Fruit fly (Drosophila melanogaster): Measurements from ENCODE around the gene Rpn13R.

Gene Rpn13R

dm6 chrX:5082840-5083646 lies 48.7 kb upstream of the Rpn13R start (continued):
- TF ChIP-seq Neu2 (GFP tag; optimal IDR thresholded peaks at IDR 0.05; ENCODE audit: borderline replicate concordance) (peak; percentile 7), Pdp1 (GFP tag; optimal IDR thresholded peaks at IDR 0.05) (peak; percentile 8 to 15), gfzf (GFP tag; optimal IDR thresholded peaks at IDR 0.05) (peak; percentile 12), CG6854 (GFP tag; optimal IDR thresholded peaks at IDR 0.05) (no peak), CG10267 (tag; optimal IDR thresholded peaks at IDR 0.05) (peak; percentile 95), CG11456 (GFP tag; IDR thresholded peaks at IDR 0.05) (peak; percentile 69; the same call in 1 of the 3 replicates), HmgZ (tag; optimal IDR thresholded peaks at IDR 0.05) (peak; percentile 56), dmrt99B (tag; optimal IDR thresholded peaks at IDR 0.05) (no peak), CG9797 (GFP tag; optimal IDR thresholded peaks at IDR 0.05) (peak; percentile 6), chif (GFP tag; optimal IDR thresholded peaks at IDR 0.05) (peak in 1 of 2 experiments; percentile 32), B-H2 (GFP tag; optimal IDR thresholded peaks at IDR 0.05) (peak; percentile 29), ab (GFP tag; optimal IDR thresholded peaks at IDR 0.05) (no peak), CG9437 (GFP tag; optimal IDR thresholded peaks at IDR 0.05) (no peak), her (GFP tag; optimal IDR thresholded peaks at IDR 0.05) (peak; percentile 65), CG12769 (tag; optimal IDR thresholded peaks at IDR 0.05) (peak; percentile 54), MTF-1 (GFP tag; optimal IDR thresholded peaks at IDR 0.05; ENCODE audit: borderline replicate concordance) (no peak), CG14710 (tag; optimal IDR thresholded peaks at IDR 0.05) (peak; percentile 29), ftz-f1 (GFP tag; optimal IDR thresholded peaks at IDR 0.05) (no peak), Ets97D (GFP tag; optimal IDR thresholded peaks at IDR 0.05) (peak; percentile 83), NC2β (GFP tag; optimal IDR thresholded peaks at IDR 0.05) (peak; percentile 36), psq (GFP tag; optimal IDR thresholded peaks at IDR 0.05) (peak; percentile 49), CG3281 (GFP tag; optimal IDR thresholded peaks at IDR 0.05) (no peak), sens (GFP tag) (peak; percentile 81), hth (optimal IDR thresholded peaks at IDR 0.05) (no peak), Opbp (GFP tag; IDR thresholded peaks at IDR 0.05; ENCODE audit: partially characterized antibody) (peak; percentile 29; the same call in 1 of the 3 replicates), CG30403 (GFP tag; optimal IDR thresholded peaks at IDR 0.05) (peak; percentile 27), CG10543 (GFP tag; optimal IDR thresholded peaks at IDR 0.05) (peak; percentile 42), klu (GFP tag; IDR thresholded peaks at IDR 0.05) (no peak), seq (GFP tag; IDR thresholded peaks at IDR 0.05) (peak; percentile 60), CG18619 (GFP tag; optimal IDR thresholded peaks at IDR 0.05) (no peak), zfh2 (GFP tag; optimal IDR thresholded peaks at IDR 0.05) (peak; percentile 64), ATbp (GFP tag; optimal IDR thresholded peaks at IDR 0.05) (no peak), sd (tag; optimal IDR thresholded peaks at IDR 0.05) (no peak), PHDP (tag; optimal IDR thresholded peaks at IDR 0.05) (no peak), CG13287 (GFP tag; IDR thresholded peaks at IDR 0.05; ENCODE audit: partially characterized antibody) (peak; percentile 6; the same call in 1 of the 2 replicates), zfh1 (GFP tag; IDR thresholded peaks at IDR 0.05) (peak; percentile 12; the same call in 1 of the 3 replicates), jumu (GFP tag; optimal IDR thresholded peaks at IDR 0.05) (peak; percentile 34), CG12155 (GFP tag; optimal IDR thresholded peaks at IDR 0.05) (peak; percentile 21), chinmo (GFP tag; IDR thresholded peaks at IDR 0.05; ENCODE audit: partially characterized antibody) (0 out of 4 replicates have a peak, but pooled peaks have one; percentile 59), HLH4C (GFP tag; IDR thresholded peaks at IDR 0.05; ENCODE audit: partially characterized antibody) (0 out of 3 replicates have a peak, but pooled peaks have one; percentile 11), CG13775 (GFP tag; optimal IDR thresholded peaks at IDR 0.05) (no peak), CoRest (tag; optimal IDR thresholded peaks at IDR 0.05) (no peak), Xbp1 (GFP tag; optimal IDR thresholded peaks at IDR 0.05) (peak; percentile 6), CG11696 (GFP tag; IDR thresholded peaks at IDR 0.05) (peak; percentile 90), odd (GFP tag; optimal IDR thresholded peaks at IDR 0.05) (no peak), lilli (GFP tag; optimal IDR thresholded peaks at IDR 0.05) (peak; percentile 21), Blimp-1 (GFP tag; optimal IDR thresholded peaks at IDR 0.05) (no peak), danr (GFP tag; IDR thresholded peaks at IDR 0.05) (no peak)
